Fruit fly (Drosophila melanogaster): ENCODE results near the gene Pyroxd1.

Gene Pyroxd1

DNA sequence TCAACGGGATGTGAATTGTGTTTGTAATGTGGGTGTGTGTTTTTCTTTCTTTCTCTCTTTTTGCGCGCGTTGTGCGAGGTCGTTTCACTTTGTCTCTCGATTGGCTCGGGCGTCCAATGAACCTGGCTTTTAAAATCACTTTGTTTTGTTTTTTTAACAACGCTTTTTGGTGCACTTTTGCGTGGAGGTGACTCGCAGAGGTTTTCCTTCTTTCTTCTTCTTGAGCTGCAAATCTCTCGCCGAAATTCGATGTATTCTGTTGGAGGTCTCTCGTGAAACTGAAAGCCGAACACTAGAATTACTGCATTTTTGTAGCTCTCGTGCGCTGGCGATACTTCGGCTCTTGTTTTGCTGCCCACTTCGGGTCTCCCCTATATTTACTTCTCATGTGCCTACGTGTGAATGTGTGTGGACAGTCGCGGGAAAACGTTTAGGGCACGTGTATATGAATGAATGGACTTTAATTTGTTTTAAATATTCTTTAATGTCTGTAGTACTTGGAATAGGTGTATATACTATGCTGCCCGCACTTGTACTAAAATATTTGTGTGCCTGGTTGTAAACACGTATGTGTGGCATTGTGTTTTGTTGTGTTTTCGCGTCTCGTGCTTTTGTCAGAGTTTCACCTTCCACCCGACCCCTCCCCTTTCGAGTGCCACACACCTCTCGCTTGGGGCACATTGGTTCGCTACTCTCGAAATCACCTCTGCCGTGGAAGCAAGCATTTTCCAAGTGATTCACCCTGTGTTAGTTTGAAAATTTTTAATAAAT lies 6.3 kb upstream of the Pyroxd1 start, which contains the start of gene fok (continued):
- TF ChIP-seq Usf (GFP tag; optimal IDR thresholded peaks at IDR 0.05) (peak; percentile 91), CG7556 (GFP tag; optimal IDR thresholded peaks at IDR 0.05) (peak; percentile 98), vnd (GFP tag; IDR thresholded peaks at IDR 0.05; ENCODE audit: partially characterized antibody) (no peak; the same call in 2 of the 3 replicates), wdn (GFP tag; IDR thresholded peaks at IDR 0.05) (peak; percentile 90), hb (GFP tag; IDR thresholded peaks at IDR 0.05; ENCODE audit: partially characterized antibody) (no peak), bigmax (GFP tag; optimal IDR thresholded peaks at IDR 0.05) (peak; percentile 44), gsb (GFP tag; IDR thresholded peaks at IDR 0.05) (peak; percentile 90), kni (GFP tag; optimal IDR thresholded peaks at IDR 0.05) (peak; percentile 99), CG14965 (GFP tag; optimal IDR thresholded peaks at IDR 0.05; ENCODE audit: borderline replicate concordance) (peak; percentile 38), CG15479 (GFP tag; optimal IDR thresholded peaks at IDR 0.05) (peak; percentile 61), chif (GFP tag; optimal IDR thresholded peaks at IDR 0.05) (peak; percentile 94 to 96), Hsf (GFP tag; optimal IDR thresholded peaks at IDR 0.05) (peak; percentile 96), pzg (GFP tag; optimal IDR thresholded peaks at IDR 0.05) (peak; percentile 23), CG33213 (GFP tag; optimal IDR thresholded peaks at IDR 0.05) (peak; percentile 92), dm (GFP tag; optimal IDR thresholded peaks at IDR 0.05) (peak; percentile 88), CG3995 (GFP tag; optimal IDR thresholded peaks at IDR 0.05) (peak; percentile 68), H15 (GFP tag; IDR thresholded peaks at IDR 0.05) (peak; percentile 87), Lim3 (GFP tag; IDR thresholded peaks at IDR 0.05) (peak; percentile 66; the same call in 1 of the 2 replicates), CG11696 (GFP tag; IDR thresholded peaks at IDR 0.05) (peak; percentile 100), CG10274 (GFP tag; optimal IDR thresholded peaks at IDR 0.05) (peak; percentile 89), CG10366 (GFP tag; IDR thresholded peaks at IDR 0.05) (peak; percentile 92), NFAT (GFP tag; IDR thresholded peaks at IDR 0.05) (peak; percentile 82), CG2202 (tag; optimal IDR thresholded peaks at IDR 0.05) (peak; percentile 91), CG4730 (GFP tag; IDR thresholded peaks at IDR 0.05) (peak; percentile 82), zen2 (GFP tag; IDR thresholded peaks at IDR 0.05; ENCODE audit: partially characterized antibody) (0 out of 3 replicates have a peak, but pooled peaks have one; percentile 7), abd-A (tag; optimal IDR thresholded peaks at IDR 0.05) (peak; percentile 97), CG10462 (GFP tag; optimal IDR thresholded peaks at IDR 0.05) (peak; percentile 81), btn (GFP tag; optimal IDR thresholded peaks at IDR 0.05) (peak; percentile 87), Sry-δ (GFP tag; optimal IDR thresholded peaks at IDR 0.05) (peak; percentile 61), CG3065 (GFP tag; optimal IDR thresholded peaks at IDR 0.05) (peak; percentile 90), CG12659 (GFP tag; optimal IDR thresholded peaks at IDR 0.05) (peak; percentile 98), ken (GFP tag; IDR thresholded peaks at IDR 0.05) (peak; percentile 88), CG11398 (GFP tag; optimal IDR thresholded peaks at IDR 0.05) (peak; percentile 92), pho (GFP tag; optimal IDR thresholded peaks at IDR 0.05) (peak; percentile 96), ftz-f1 (GFP tag; optimal IDR thresholded peaks at IDR 0.05) (peak; percentile 83), CG1647 (GFP tag; optimal IDR thresholded peaks at IDR 0.05) (peak; percentile 89), B-H2 (GFP tag; optimal IDR thresholded peaks at IDR 0.05) (peak; percentile 97), sob (GFP tag; IDR thresholded peaks at IDR 0.05) (peak; percentile 98), CG17359 (tag; optimal IDR thresholded peaks at IDR 0.05) (peak; percentile 96), CG6813 (GFP tag; optimal IDR thresholded peaks at IDR 0.05) (peak; percentile 94), prd (optimal IDR thresholded peaks at IDR 0.05) (no peak), prd (GFP tag; IDR thresholded peaks at IDR 0.05) (peak; percentile 95), croc (GFP tag; conservative IDR thresholded peaks at IDR 0.05) (peak; percentile 92), trh (GFP tag; optimal IDR thresholded peaks at IDR 0.05) (peak; percentile 76), CG7786 (GFP tag; optimal IDR thresholded peaks at IDR 0.05) (peak; percentile 96), CG32767 (GFP tag; IDR thresholded peaks at IDR 0.05) (peak; percentile 93), CG7372 (GFP tag; IDR thresholded peaks at IDR 0.05) (peak; percentile 92), CG13894 (tag; optimal IDR thresholded peaks at IDR 0.05) (peak; percentile 98), slbo (GFP tag; IDR thresholded peaks at IDR 0.05) (peak; percentile 94)
